Fruit fly (Drosophila melanogaster) whole organism, embryonic: Measurements from ENCODE around the gene CG7025.

Experiments used
- CG1024 ChIP-seq: fragments of 200-800 bp; sonication (Bioruptor generic); IDR thresholded peaks from 2 replicates; pipeline ENCODE4 v1.3.6; 2022; ENCODE audit warnings: missing biosample characterization, missing genetic modification characterization
- CG13424 ChIP-seq: fragments of 200-800 bp; sonication (Bioruptor generic); optimal IDR thresholded peaks from 2 replicates; lab custom pipeline; 2019; ENCODE audit warnings: missing biosample characterization, mild to moderate bottlenecking, missing genetic modification characterization, moderate library complexity
- CG16779 ChIP-seq: fragments of 200-800 bp; sonication (Bioruptor generic); IDR thresholded peaks from 2 replicates; pipeline ENCODE4 v1.3.6; 2022; ENCODE audit warnings: missing biosample characterization, missing genetic modification characterization
- CG16815 ChIP-seq: fragments of 200-800 bp; sonication (Bioruptor generic); optimal IDR thresholded peaks from 3 replicates; lab custom pipeline; 2017; ENCODE audit warnings: missing biosample characterization, mild to moderate bottlenecking, missing genetic modification characterization
- CG18764 ChIP-seq: fragments of 200-800 bp; sonication (Bioruptor generic); optimal IDR thresholded peaks from 3 replicates; lab custom pipeline; 2016; ENCODE audit warnings: missing biosample characterization, missing genetic modification characterization
- CG7987 ChIP-seq: fragments of 200-800 bp; sonication (Bioruptor generic); optimal IDR thresholded peaks from 2 replicates; lab custom pipeline; 2018; ENCODE audit warnings: missing biosample characterization, mild to moderate bottlenecking, missing genetic modification characterization, moderate library complexity
- HLH54F ChIP-seq: fragments of 200-800 bp; sonication (Bioruptor generic); optimal IDR thresholded peaks from 3 replicates; lab custom pipeline; 2016; ENCODE audit warnings: missing biosample characterization, missing genetic modification characterization
- HmgZ ChIP-seq: fragments of 200-800 bp; sonication (Bioruptor generic); optimal IDR thresholded peaks from 2 replicates; lab custom pipeline; 2018; ENCODE audit warnings: missing biosample characterization, mild to moderate bottlenecking, missing genetic modification characterization
- Neu2 ChIP-seq: fragments of 200-800 bp; sonication (Bioruptor generic); optimal IDR thresholded peaks from 3 replicates; lab custom pipeline; 2016; ENCODE audit warnings: missing biosample characterization, missing genetic modification characterization, borderline replicate concordance
- Nf-YB ChIP-seq: fragments of 200-800 bp; sonication (Bioruptor generic); optimal IDR thresholded peaks from 3 replicates; lab custom pipeline; 2019; ENCODE audit warnings: missing biosample characterization, mild to moderate bottlenecking, missing genetic modification characterization, moderate library complexity
- Oaz ChIP-seq: fragments of 200-800 bp; sonication (Bioruptor generic); IDR thresholded peaks from 2 replicates; pipeline ENCODE4 v1.3.6; 2022; ENCODE audit warnings: missing biosample characterization, missing genetic modification characterization
- dmrt99B ChIP-seq: fragments of 200-800 bp; sonication (Bioruptor generic); optimal IDR thresholded peaks from 2 replicates; lab custom pipeline; 2018; ENCODE audit warnings: missing biosample characterization, mild to moderate bottlenecking, missing genetic modification characterization, moderate library complexity
- gcm2 ChIP-seq: fragments of 200-800 bp; sonication (Bioruptor generic); optimal IDR thresholded peaks from 2 replicates; lab custom pipeline; 2016; ENCODE audit warnings: missing biosample characterization, missing genetic modification characterization
- vfl ChIP-seq: fragments of 200-800 bp; sonication (Bioruptor generic); optimal IDR thresholded peaks from 2 replicates; lab custom pipeline; 2016; ENCODE audit warnings: missing biosample characterization, missing genetic modification characterization

dm6 chr2L:7710580-7710979, 18.1 kb upstream of the CG7025 start, which contains the start of gene Ntl:
- no peak for TF ChIP-seq Neu2 (GFP tag; lab: Kevin White, UChicago)
- no peak for TF ChIP-seq CG16815 (GFP tag; lab: Kevin White, UChicago)
- TF ChIP-seq Oaz (GFP tag; lab: Robert Waterston, UW) = no peak
- TF ChIP-seq CG13424 = no peak
- TF ChIP-seq CG16779 (GFP tag; lab: Robert Waterston, UW) = no peak
- no peak for TF ChIP-seq Nf-YB
- TF ChIP-seq dmrt99B = no peak
- TF ChIP-seq CG18764 (GFP tag; lab: Kevin White, UChicago) = no peak
- no peak for TF ChIP-seq gcm2 (GFP tag; lab: Kevin White, UChicago)
- TF ChIP-seq HLH54F (GFP tag; lab: Kevin White, UChicago) = no peak
- TF ChIP-seq CG1024 (GFP tag; lab: Robert Waterston, UW) = no peak
- TF ChIP-seq vfl = no peak
- TF ChIP-seq HmgZ (tag; lab: Kevin White, UChicago) = no peak
- TF ChIP-seq CG7987 = no peak
